Worm (Caenorhabditis elegans) whole organism, young adult: Measurements from ENCODE around the gene sql-1.

Source experiments
- Y53F4B.3 ChIP-seq: fragments of 200-800 bp; sonication (Bioruptor generic); IDR thresholded peaks from 2 replicates; pipeline ENCODE4 v1.3.6; 2022; ENCODE audit warnings: missing genetic modification reagents, missing genetic modification characterization, missing compliant biosample characterization
- cebp-1 ChIP-seq, 2 experiments: fragments of 200-800 bp in 1 of 2; sonication (Bioruptor generic) in 1 of 2; sonication (generic microtip) in 1 of 2; IDR thresholded peaks in 1 of 2; optimal IDR thresholded peaks in 1 of 2; 2 replicates each; pipeline versions ENCODE4 v1.3.6 to Lab custom; 2017 to 2022; ENCODE audit warnings: missing compliant biosample characterization in 2 of 2, missing genetic modification characterization in 2 of 2, mild to moderate bottlenecking in 1 of 2, missing genetic modification reagents in 1 of 2, moderate library complexity in 1 of 2
- hlh-12 ChIP-seq: sonication (generic microtip); optimal IDR thresholded peaks from 2 replicates; lab custom pipeline; 2016; ENCODE audit warnings: missing genetic modification characterization, missing compliant biosample characterization
- mel-28 ChIP-seq: sonication (generic microtip); optimal IDR thresholded peaks from 2 replicates; lab custom pipeline; 2016; ENCODE audit warnings: borderline replicate concordance, mild to moderate bottlenecking, missing genetic modification characterization, missing compliant biosample characterization
- nhr-120 ChIP-seq: fragments of 200-800 bp; sonication (Bioruptor generic); IDR thresholded peaks from 2 replicates; pipeline ENCODE4 v1.3.6; 2022; ENCODE audit warnings: missing genetic modification characterization, missing compliant biosample characterization
- somi-1 ChIP-seq: fragments of 200-800 bp; sonication (Bioruptor generic); optimal IDR thresholded peaks from 2 replicates; lab custom pipeline; 2018; ENCODE audit warnings: mild to moderate bottlenecking, missing genetic modification characterization, missing compliant biosample characterization
- tbp1 ChIP-seq: fragments of 200-800 bp; sonication (Bioruptor generic); optimal IDR thresholded peaks from 2 replicates; lab custom pipeline; 2018; ENCODE audit warnings: mild to moderate bottlenecking, missing genetic modification characterization, missing compliant biosample characterization
- unc-130 ChIP-seq: sonication (generic microtip); optimal IDR thresholded peaks from 2 replicates; lab custom pipeline; 2016; ENCODE audit warnings: missing genetic modification reagents, missing genetic modification characterization, missing compliant biosample characterization
- zim-3 ChIP-seq: sonication (generic microtip); optimal IDR thresholded peaks from 2 replicates; lab custom pipeline; 2017; ENCODE audit warnings: mild to moderate bottlenecking, missing genetic modification characterization, moderate library complexity, missing compliant biosample characterization

ce11 chrIII:12528029-12528428, 28.7 kb downstream of the sql-1 start:
- TF ChIP-seq tbp1 (GFP tag; lab: Kevin White, UChicago) (no peak), somi-1 (GFP tag; lab: Kevin White, UChicago) (no peak), mel-28 (no peak), unc-130 (GFP tag; lab: Kevin White, UChicago) (no peak), nhr-120 (GFP tag; lab: Robert Waterston, UW) (no peak), zim-3 (tag; lab: Kevin White, UChicago) (no peak), cebp-1 (GFP tag; IDR thresholded peaks at IDR 0.05; lab: Robert Waterston, UW) (no peak), cebp-1 (tag; optimal IDR thresholded peaks at IDR 0.05; lab: Kevin White, UChicago) (peak; percentile 38), Y53F4B.3 (GFP tag; lab: Robert Waterston, UW) (no peak), hlh-12 (tag; lab: Kevin White, UChicago) (no peak)
